Worm (Caenorhabditis elegans) whole organism, L1 larva: ENCODE data around the gene Y44A6C.2.

Experiments used
- aha-1 ChIP-seq: fragments of 150-350 bp; optimal IDR thresholded peaks from 2 replicates; lab custom pipeline; 2014; ENCODE audit warnings: missing biosample characterization, missing genetic modification characterization
- aly-2 ChIP-seq: fragments of 150-350 bp; optimal IDR thresholded peaks from 2 replicates; lab custom pipeline; 2014; ENCODE audit warnings: missing biosample characterization, missing genetic modification characterization
- blmp-1 ChIP-seq: fragments of 150-350 bp; optimal IDR thresholded peaks from 2 replicates; lab custom pipeline; 2014; ENCODE audit warnings: missing biosample characterization, missing genetic modification characterization
- ceh-8 ChIP-seq: fragments of 200-800 bp; sonication (Bioruptor generic); optimal IDR thresholded peaks from 2 replicates; lab custom pipeline; 2018; ENCODE audit warnings: mild to moderate bottlenecking, missing genetic modification characterization, moderate library complexity, missing compliant biosample characterization
- ceh-82 ChIP-seq, 3 experiments: fragments of 150-350 bp in 1 of 3; sonication (generic microtip) in 2 of 3; optimal IDR thresholded peaks; 2 replicates each; lab custom pipeline; 2014 to 2017; ENCODE audit warnings: missing biosample characterization in 3 of 3, missing genetic modification characterization in 3 of 3
- ceh-90 ChIP-seq: sonication (generic microtip); optimal IDR thresholded peaks from 2 replicates; lab custom pipeline; 2016; ENCODE audit warnings: missing genetic modification characterization, missing compliant biosample characterization
- ces-1 ChIP-seq: fragments of 150-350 bp; optimal IDR thresholded peaks from 2 replicates; lab custom pipeline; 2014; ENCODE audit warnings: missing biosample characterization, missing genetic modification reagents, missing genetic modification characterization
- efl-1 ChIP-seq, 4 experiments: fragments of 150-350 bp; optimal IDR thresholded peaks in 3 of 4; peaks in 1 of 4; 1 replicate in 1 of 4; 2 replicates in 3 of 4; lab custom pipeline; 2014; ENCODE audit warnings: missing biosample characterization in 2 of 4, missing genetic modification characterization in 2 of 4, missing genetic modification reagents in 2 of 4
- efl-3 ChIP-seq: fragments of 200-800 bp; sonication (Bioruptor generic); optimal IDR thresholded peaks from 2 replicates; lab custom pipeline; 2018; ENCODE audit warnings: mild to moderate bottlenecking, missing genetic modification characterization, missing compliant biosample characterization
- egl-13 ChIP-seq: sonication (generic microtip); optimal IDR thresholded peaks from 2 replicates; lab custom pipeline; 2016; ENCODE audit warnings: missing genotype, missing genetic modification reagents, missing genetic modification characterization, missing compliant biosample characterization
- egl-27 ChIP-seq, 2 experiments: fragments of 150-350 bp in 1 of 2; sonication (generic microtip); optimal IDR thresholded peaks; 3 replicates each; lab custom pipeline; 2017 to 2018; ENCODE audit warnings: missing biosample characterization in 2 of 2, missing genetic modification characterization in 2 of 2, missing genetic modification reagents in 2 of 2
- elt-2 ChIP-seq: sonication (generic microtip); optimal IDR thresholded peaks from 2 replicates; lab custom pipeline; 2016; ENCODE audit warnings: missing genetic modification characterization, mild to moderate bottlenecking, inconsistent platforms, missing compliant biosample characterization, missing genetic modification reagents
- ets-5 ChIP-seq: fragments of 200-800 bp; sonication (Bioruptor generic); IDR thresholded peaks from 2 replicates; pipeline ENCODE4 v1.3.6; 2022; ENCODE audit warnings: missing genetic modification characterization, missing compliant biosample characterization
- fkh-10 ChIP-seq: sonication (generic microtip); optimal IDR thresholded peaks from 2 replicates; lab custom pipeline; 2017; ENCODE audit warnings: missing biosample characterization, missing genetic modification reagents, missing genetic modification characterization
- fkh-4 ChIP-seq: sonication (generic microtip); optimal IDR thresholded peaks from 2 replicates; lab custom pipeline; 2016; ENCODE audit warnings: missing compliant biosample characterization, missing genetic modification characterization, borderline replicate concordance
- fkh-8 ChIP-seq: sonication (generic microtip); optimal IDR thresholded peaks from 2 replicates; lab custom pipeline; 2016; ENCODE audit warnings: mild to moderate bottlenecking, missing genetic modification characterization, missing compliant biosample characterization
- fos-1 ChIP-seq: fragments of 150-350 bp; optimal IDR thresholded peaks from 2 replicates; lab custom pipeline; 2014; ENCODE audit warnings: missing biosample characterization, missing genetic modification characterization
- hlh-4 ChIP-seq: sonication (generic microtip); optimal IDR thresholded peaks from 2 replicates; lab custom pipeline; 2016; ENCODE audit warnings: mild to moderate bottlenecking, missing genetic modification characterization, missing compliant biosample characterization
- jun-1 ChIP-seq: fragments of 150-350 bp; optimal IDR thresholded peaks from 2 replicates; lab custom pipeline; 2014; ENCODE audit warnings: missing biosample characterization, missing genetic modification reagents, missing genetic modification characterization
- lin-14 ChIP-seq: fragments of 200-800 bp; sonication (Bioruptor generic); optimal IDR thresholded peaks from 2 replicates; lab custom pipeline; 2018; ENCODE audit warnings: mild to moderate bottlenecking, missing genetic modification characterization, moderate library complexity, missing compliant biosample characterization
- lin-15B ChIP-seq: fragments of 150-350 bp; sonication (generic microtip); optimal IDR thresholded peaks from 3 replicates; lab custom pipeline; 2014; ENCODE audit warnings: missing biosample characterization, missing genetic modification characterization
- lsy-2 ChIP-seq, 2 experiments: fragments of 150-350 bp; optimal IDR thresholded peaks; 2 replicates each; lab custom pipeline; 2014; ENCODE audit warnings: missing biosample characterization in 2 of 2, missing genetic modification characterization in 2 of 2
- mab-9 ChIP-seq: fragments of 200-800 bp; sonication (Bioruptor generic); IDR thresholded peaks from 2 replicates; pipeline ENCODE4 v1.3.6; 2022; ENCODE audit warnings: missing genetic modification reagents, missing genetic modification characterization, missing compliant biosample characterization
- mdl-1 ChIP-seq, 2 experiments: fragments of 150-350 bp; optimal IDR thresholded peaks; 2 replicates each; lab custom pipeline; 2014 to 2017; ENCODE audit warnings: missing biosample characterization in 2 of 2, missing genetic modification characterization in 2 of 2, inconsistent platforms in 1 of 2
- mef-2 ChIP-seq: fragments of 150-350 bp; optimal IDR thresholded peaks from 2 replicates; lab custom pipeline; 2014; ENCODE audit warnings: missing biosample characterization, missing genetic modification characterization
- mep-1 ChIP-seq: fragments of 150-350 bp; optimal IDR thresholded peaks from 2 replicates; lab custom pipeline; 2014; ENCODE audit warnings: missing biosample characterization, missing genetic modification characterization
- nhr-11 ChIP-seq: fragments of 150-350 bp; optimal IDR thresholded peaks from 2 replicates; lab custom pipeline; 2014; ENCODE audit warnings: missing biosample characterization, missing genetic modification characterization
- nhr-12 ChIP-seq: sonication (generic microtip); optimal IDR thresholded peaks from 2 replicates; lab custom pipeline; 2017; ENCODE audit warnings: missing biosample characterization, missing genetic modification characterization
- nhr-19 ChIP-seq: fragments of 200-800 bp; sonication (Bioruptor generic); conservative IDR thresholded peaks from 2 replicates; pipeline ENCODE4 v1.3.6; 2022; ENCODE audit warnings: missing genetic modification characterization, missing compliant biosample characterization
- nhr-20 ChIP-seq: sonication (generic microtip); optimal IDR thresholded peaks from 2 replicates; lab custom pipeline; 2016; ENCODE audit warnings: mild to moderate bottlenecking, missing genetic modification characterization, missing compliant biosample characterization
- nhr-28 ChIP-seq: fragments of 150-350 bp; optimal IDR thresholded peaks from 2 replicates; lab custom pipeline; 2014; ENCODE audit warnings: missing biosample characterization, missing genetic modification characterization
- nhr-47 ChIP-seq: sonication (generic microtip); optimal IDR thresholded peaks from 2 replicates; lab custom pipeline; 2016; ENCODE audit warnings: mild to moderate bottlenecking, missing genetic modification characterization, moderate library complexity, missing compliant biosample characterization
- nhr-76 ChIP-seq: sonication (generic microtip); optimal IDR thresholded peaks from 2 replicates; lab custom pipeline; 2017; ENCODE audit warnings: missing biosample characterization, missing genetic modification characterization
- nhr-77 ChIP-seq: fragments of 150-350 bp; optimal IDR thresholded peaks from 2 replicates; lab custom pipeline; 2014; ENCODE audit warnings: missing biosample characterization, missing genetic modification characterization
- nhr-84 ChIP-seq: sonication (generic microtip); optimal IDR thresholded peaks from 2 replicates; lab custom pipeline; 2017; ENCODE audit warnings: missing biosample characterization, missing genetic modification characterization
- nhr-85 ChIP-seq: sonication (generic microtip); peaks from one replicate; lab custom pipeline; 2016; ENCODE audit warnings: missing genetic modification characterization, inconsistent platforms, missing compliant biosample characterization
- nhr-90 ChIP-seq: sonication (generic microtip); optimal IDR thresholded peaks from 2 replicates; lab custom pipeline; 2016; ENCODE audit warnings: mild to moderate bottlenecking, missing genetic modification characterization, missing compliant biosample characterization; ENCODE audit not compliant: poor library complexity
- skn-1 ChIP-seq: fragments of 150-350 bp; optimal IDR thresholded peaks from 2 replicates; lab custom pipeline; 2014; ENCODE audit warnings: missing biosample characterization, missing genetic modification characterization
- snu-23 ChIP-seq: sonication (generic microtip); optimal IDR thresholded peaks from 2 replicates; lab custom pipeline; 2016; ENCODE audit warnings: missing genetic modification characterization, missing compliant biosample characterization
- sptf-1 ChIP-seq: fragments of 150-350 bp; optimal IDR thresholded peaks from 2 replicates; lab custom pipeline; 2014; ENCODE audit warnings: missing biosample characterization, missing genetic modification characterization
- sup-37 ChIP-seq: fragments of 200-800 bp; sonication (Bioruptor generic); optimal IDR thresholded peaks from 2 replicates; lab custom pipeline; 2018; ENCODE audit warnings: mild to moderate bottlenecking, missing genetic modification characterization, missing compliant biosample characterization
- swsn-7 ChIP-seq: sonication (generic microtip); optimal IDR thresholded peaks from 2 replicates; lab custom pipeline; 2016; ENCODE audit warnings: missing genetic modification characterization, missing compliant biosample characterization
- tbx-2 ChIP-seq: sonication (generic microtip); optimal IDR thresholded peaks from 2 replicates; lab custom pipeline; 2016; ENCODE audit warnings: missing genetic modification characterization, missing compliant biosample characterization
- xbp-1 ChIP-seq: sonication (generic microtip); optimal IDR thresholded peaks from 2 replicates; lab custom pipeline; 2016; ENCODE audit warnings: missing genetic modification characterization, missing compliant biosample characterization
- zag-1 ChIP-seq: fragments of 150-350 bp; optimal IDR thresholded peaks from 2 replicates; lab custom pipeline; 2014; ENCODE audit warnings: missing biosample characterization, missing genetic modification characterization
- zip-4 ChIP-seq: fragments of 200-800 bp; sonication (Bioruptor generic); optimal IDR thresholded peaks from 2 replicates; lab custom pipeline; 2018; ENCODE audit warnings: mild to moderate bottlenecking, missing genetic modification characterization, moderate library complexity, missing compliant biosample characterization
- ztf-4 ChIP-seq: fragments of 150-350 bp; optimal IDR thresholded peaks from 2 replicates; lab custom pipeline; 2014; ENCODE audit warnings: missing biosample characterization, missing genetic modification characterization

Gene Y44A6C.2

DNA sequence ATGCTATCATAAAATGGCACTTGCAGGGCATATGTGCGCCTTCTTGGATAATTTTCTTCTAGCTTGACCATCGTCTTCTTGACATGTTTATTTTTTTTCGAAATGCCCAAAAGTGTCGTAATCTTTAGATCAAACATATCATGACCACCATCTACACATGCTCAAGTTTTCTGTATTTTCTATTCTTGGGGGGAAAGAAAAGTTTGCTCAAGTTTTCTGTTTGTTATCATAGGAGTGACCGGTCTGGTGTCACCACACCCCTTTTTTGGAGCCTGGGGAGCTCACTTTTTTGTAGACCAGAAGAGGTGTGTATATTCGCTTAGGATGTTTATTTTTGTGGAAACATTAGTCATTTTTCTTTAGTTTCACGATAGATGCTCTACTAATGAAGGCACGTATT, 36.7 kb upstream of the Y44A6C.2 start, which contains the start of gene klf-2:
klf-2 (plus strand) TSS at position 301 of the 400 bp plus-strand sequence.
- TF ChIP-seq swsn-7 (tag; lab: Kevin White, UChicago) (no peak), mep-1 (tag; lab: Kevin White, UChicago) (no peak), zip-4 (no peak), ztf-4 (tag; lab: Kevin White, UChicago) (no peak), tbx-2 (no peak), nhr-47 (tag; lab: Kevin White, UChicago) (no peak), nhr-77 (tag; lab: Kevin White, UChicago) (no peak), nhr-28 (no peak), nhr-90 (tag; lab: Kevin White, UChicago) (no peak), sptf-1 (tag; lab: Kevin White, UChicago) (no peak)

DNA sequence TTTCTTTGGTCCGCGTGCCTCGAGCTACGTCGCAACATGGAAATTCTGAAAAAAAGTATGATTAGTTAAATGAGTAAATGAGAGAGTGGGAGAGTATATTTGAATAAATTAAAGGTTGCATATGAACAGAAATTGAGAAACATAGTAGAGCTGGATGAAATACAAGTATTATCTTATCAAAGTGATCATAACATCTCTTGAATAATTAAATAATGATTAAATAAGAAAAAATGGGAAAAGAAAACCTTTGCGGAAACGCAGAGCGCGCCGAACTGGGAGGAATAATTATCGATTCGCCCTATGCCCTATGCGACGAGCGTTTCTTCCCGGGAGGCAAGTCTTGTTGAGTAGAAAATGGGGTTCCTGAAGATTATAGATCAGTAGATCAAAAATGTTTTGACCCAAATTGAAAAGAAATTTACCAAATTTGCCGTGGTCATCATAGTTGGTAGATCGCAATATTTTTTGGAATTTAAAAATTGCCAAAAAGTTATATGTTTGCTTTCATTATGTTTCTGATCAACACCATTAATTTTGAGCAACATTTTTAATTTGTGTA, 32.5 kb upstream of the Y44A6C.2 start, which contains the start of gene F53F8.3:
F53F8.3 (minus strand) TSS at position 51 of the 559 bp plus-strand sequence.
- TF ChIP-seq skn-1 (tag; lab: Kevin White, UChicago) (no peak), efl-1 (optimal IDR thresholded peaks at IDR 0.05; lab: Kevin White, UChicago) (no peak), efl-1 (GFP tag; optimal IDR thresholded peaks at IDR 0.05 in 1 of 2; lab: Kevin White, UChicago) (no peak), fkh-10 (GFP tag; lab: Kevin White, UChicago) (no peak), nhr-19 (GFP tag; lab: Robert Waterston, UW) (no peak), ceh-82 (tag; optimal IDR thresholded peaks at IDR 0.05; lab: Kevin White, UChicago) (no peak), nhr-11 (tag; lab: Kevin White, UChicago) (no peak)

DNA sequence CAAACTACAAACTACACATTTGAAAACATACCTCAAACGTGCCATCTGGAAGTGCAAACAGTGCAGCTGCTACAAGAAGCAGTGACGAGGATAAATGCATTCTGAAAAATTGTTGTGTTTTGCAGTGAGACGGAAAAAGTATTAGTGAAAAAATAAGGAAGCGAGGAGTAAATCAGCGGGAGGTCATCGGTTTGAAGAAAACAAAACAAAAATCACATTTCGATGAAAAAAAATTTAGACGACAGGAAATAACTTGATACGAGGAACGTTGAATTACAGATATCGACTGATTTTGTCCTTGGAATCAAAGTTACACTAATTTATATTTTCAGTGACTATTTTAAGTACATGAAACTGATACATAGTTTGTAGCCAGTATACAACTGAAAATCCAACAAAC, 30.4 kb upstream of the Y44A6C.2 start, which contains the start of gene F53F8.4:
F53F8.4 (minus strand) TSS at position 101 of the 400 bp plus-strand sequence.
- TF ChIP-seq nhr-85 (tag; lab: Kevin White, UChicago) (peak; percentile 65), egl-13 (tag; lab: Kevin White, UChicago) (no peak)

- TF ChIP-seq mep-1 (tag; lab: Kevin White, UChicago) (no peak), elt-2 (tag; lab: Kevin White, UChicago) (no peak), sup-37 (GFP tag; lab: Kevin White, UChicago) (no peak), nhr-12 (no peak), nhr-85 (tag; lab: Kevin White, UChicago) (peak; percentile 96), egl-27 (tag; optimal IDR thresholded peaks at IDR 0.05; lab: Kevin White, UChicago) (no peak), blmp-1 (tag; lab: Kevin White, UChicago) (peak; percentile 57), nhr-47 (tag; lab: Kevin White, UChicago) (no peak), aly-2 (tag; lab: Kevin White, UChicago) (no peak), mef-2 (no peak), fkh-8 (no peak), zag-1 (tag; lab: Kevin White, UChicago) (no peak), ces-1 (no peak), efl-3 (GFP tag; lab: Kevin White, UChicago) (no peak), hlh-4 (tag; lab: Kevin White, UChicago) (no peak), lsy-2 (tag; optimal IDR thresholded peaks at IDR 0.05; lab: Kevin White, UChicago) (no peak), nhr-20 (tag; lab: Kevin White, UChicago) (peak; percentile 70), snu-23 (GFP tag; lab: Kevin White, UChicago) (peak; percentile 68), fkh-4 (no peak), lin-15B (tag; lab: Kevin White, UChicago) (no peak), mdl-1 (tag; optimal IDR thresholded peaks at IDR 0.05; lab: Kevin White, UChicago) (peak in 1 of 2 experiments; percentile 25), ceh-8 (GFP tag; lab: Kevin White, UChicago) (no peak), nhr-84 (tag; lab: Kevin White, UChicago) (no peak), nhr-19 (GFP tag; lab: Robert Waterston, UW) (peak; percentile 9; the same call in 1 of the 2 replicates), mab-9 (GFP tag; lab: Robert Waterston, UW) (no peak), xbp-1 (tag; lab: Kevin White, UChicago) (no peak), lin-14 (GFP tag; lab: Kevin White, UChicago) (peak; percentile 69), aha-1 (tag; lab: Kevin White, UChicago) (no peak), jun-1 (tag; lab: Kevin White, UChicago) (no peak), nhr-76 (no peak), nhr-11 (tag; lab: Kevin White, UChicago) (no peak), fos-1 (tag; lab: Kevin White, UChicago) (no peak), ets-5 (GFP tag; lab: Robert Waterston, UW) (no peak), ceh-90 (tag; lab: Kevin White, UChicago) (no peak)
Observed at ce11 chrV:20692903-20693302, 29.1 kb upstream of the Y44A6C.2 start.
